Fruit fly (Drosophila melanogaster): ENCODE data around the gene CG31415.

DNA sequence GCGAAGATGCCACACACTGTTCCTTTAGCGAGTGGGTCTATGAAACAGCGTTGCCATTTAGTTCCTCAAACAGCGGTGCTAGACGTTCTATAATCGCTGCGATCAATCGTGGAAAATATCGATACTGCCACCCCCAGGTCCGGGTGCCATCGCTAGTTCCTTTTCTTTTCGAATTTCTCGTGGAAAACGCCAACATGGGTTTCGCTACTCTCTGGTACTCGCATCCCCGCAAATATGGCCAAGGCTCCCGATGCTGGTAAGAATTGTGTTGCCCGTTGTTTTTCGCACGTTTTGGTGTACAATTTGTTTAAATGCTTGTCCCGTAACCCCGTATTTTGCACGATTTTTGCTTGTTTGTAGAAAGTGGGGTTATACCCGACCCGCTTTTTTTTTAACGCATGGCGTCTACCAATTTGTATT is 34.6 kb downstream of the CG31415 start, which contains the start of gene RpS29:
- TF ChIP-seq CG8478 (optimal IDR thresholded peaks at IDR 0.05) = no peak
- no peak for TF ChIP-seq psq (optimal IDR thresholded peaks at IDR 0.05)
